Worm (Caenorhabditis elegans): Measurements from ENCODE around the gene Y40H4A.2.

The Y40H4A.2 gene

ce11 chrV:14620311-14620710 lies 35.1 kb upstream of the Y40H4A.2 start:
- TF ChIP-seq unc-62 (GFP tag; optimal IDR thresholded peaks at IDR 0.05 in 1 of 2) (peak in 1 of 2 experiments; percentile 22), unc-62 (tag; optimal IDR thresholded peaks at IDR 0.05) (no peak), fkh-10 (GFP tag; optimal IDR thresholded peaks at IDR 0.05) (peak; percentile 82), ceh-44 (GFP tag; IDR thresholded peaks at IDR 0.05) (no peak), aha-1 (tag) (peak; percentile 3), ces-1 (GFP tag; optimal IDR thresholded peaks at IDR 0.05) (peak; percentile 54), ceh-28 (tag; optimal IDR thresholded peaks at IDR 0.05) (no peak)

DNA sequence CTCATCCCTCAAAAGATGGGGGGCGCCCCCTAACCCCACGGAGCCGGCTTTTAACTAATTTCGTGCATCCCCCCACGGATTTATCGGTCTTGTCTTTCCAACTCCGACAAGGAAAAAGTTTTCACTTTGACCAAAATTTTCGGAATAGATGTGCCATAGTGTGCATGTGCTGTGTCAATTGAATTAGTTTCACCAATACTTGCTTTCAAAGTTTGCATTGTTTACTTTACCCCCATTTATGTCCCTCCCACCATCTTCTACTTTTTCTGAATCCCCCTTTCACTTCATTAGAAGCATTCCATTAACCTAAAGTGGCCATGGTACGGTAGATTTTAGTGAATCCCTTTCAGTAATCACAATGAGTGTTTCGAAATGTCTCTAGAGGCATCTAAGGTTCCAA lies 32.5 kb upstream of the Y40H4A.2 start:
- peak; percentile 25 for TF ChIP-seq aha-1 (tag)
- no peak for TF ChIP-seq ZK546.5 (tag; optimal IDR thresholded peaks at IDR 0.05)

DNA sequence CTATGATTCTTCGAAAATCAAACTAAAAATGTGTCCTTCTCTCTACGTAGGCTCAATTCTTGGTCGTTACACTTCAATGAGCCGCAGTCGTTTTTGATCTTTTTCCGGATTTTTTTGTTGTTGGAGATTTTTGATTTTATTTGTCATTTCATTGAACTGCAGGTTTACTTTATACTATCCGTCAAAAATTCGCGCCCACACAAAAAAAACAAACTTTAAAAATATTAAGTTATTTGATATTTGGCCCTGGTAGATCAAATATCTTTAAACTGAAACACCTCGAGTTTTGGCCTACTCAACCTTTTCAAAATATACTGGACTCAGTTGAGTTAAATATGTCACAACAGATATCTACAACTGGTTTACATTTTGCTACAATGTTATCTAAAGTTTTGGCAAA lies 30.4 kb upstream of the Y40H4A.2 start:
- TF ChIP-seq skn-1 (tag; optimal IDR thresholded peaks at IDR 0.05) (no peak), lin-1 (GFP tag; IDR thresholded peaks at IDR 0.05) (no peak), aly-2 (tag; optimal IDR thresholded peaks at IDR 0.05) (no peak), aha-1 (tag) (no peak), ama-1 (optimal IDR thresholded peaks at IDR 0.05) (no peak), T26A8.4 (GFP tag; IDR thresholded peaks at IDR 0.05) (no peak), hmg-1.1 (GFP tag; IDR thresholded peaks at IDR 0.05) (no peak), vab-7 (GFP tag; IDR thresholded peaks at IDR 0.05) (no peak), lin-15B (tag; optimal IDR thresholded peaks at IDR 0.05) (no peak), F10B5.3 (tag; optimal IDR thresholded peaks at IDR 0.05) (no peak), mes-2 (tag; optimal IDR thresholded peaks at IDR 0.05; ENCODE audit: poor library complexity, severe bottlenecking) (no peak), F37D6.2 (tag; optimal IDR thresholded peaks at IDR 0.05) (no peak), unc-39 (tag; optimal IDR thresholded peaks at IDR 0.05) (no peak), zip-2 (tag; optimal IDR thresholded peaks at IDR 0.05) (no peak), nhr-77 (tag; optimal IDR thresholded peaks at IDR 0.05) (no peak), Y75B8A.6 (GFP tag; IDR thresholded peaks at IDR 0.05) (no peak), php-3 (GFP tag; IDR thresholded peaks at IDR 0.05) (no peak)

DNA sequence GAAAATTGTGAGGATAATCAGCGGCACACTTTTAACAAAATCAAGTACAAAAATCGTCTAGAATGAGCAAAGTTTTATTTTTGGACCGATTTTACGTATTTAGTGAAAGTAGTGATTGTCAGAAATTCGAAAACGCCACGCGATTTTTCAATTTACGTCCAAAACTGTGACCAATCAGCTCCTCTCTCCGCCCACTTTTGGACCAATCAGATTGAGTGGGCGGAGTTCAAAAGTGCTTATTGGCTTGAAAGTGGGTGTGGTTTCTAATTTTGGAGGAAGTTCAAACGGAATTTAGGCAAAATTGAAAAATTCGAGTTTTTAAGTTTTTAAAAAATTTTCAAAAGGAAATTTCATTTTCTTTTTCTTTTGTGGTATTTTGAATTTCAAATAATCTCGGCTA lies 29.2 kb upstream of the Y40H4A.2 start:
- TF ChIP-seq ceh-44 (GFP tag; IDR thresholded peaks at IDR 0.05) (no peak), spr-1 (tag; optimal IDR thresholded peaks at IDR 0.05) (no peak), daf-19 (GFP tag; conservative IDR thresholded peaks at IDR 0.05) (no peak), nhr-42 (GFP tag; IDR thresholded peaks at IDR 0.05) (no peak), madf-5 (GFP tag; IDR thresholded peaks at IDR 0.05) (no peak), unc-130 (GFP tag; optimal IDR thresholded peaks at IDR 0.05) (no peak), lsy-2 (tag; optimal IDR thresholded peaks at IDR 0.05) (no peak), F37D6.2 (tag; optimal IDR thresholded peaks at IDR 0.05) (no peak), rbr-2 (tag; optimal IDR thresholded peaks at IDR 0.05) (no peak), lin-15B (tag; optimal IDR thresholded peaks at IDR 0.05) (no peak), saeg-2 (GFP tag; IDR thresholded peaks at IDR 0.05) (no peak), ZK546.5 (tag; optimal IDR thresholded peaks at IDR 0.05) (no peak), snpc-4 (tag; optimal IDR thresholded peaks at IDR 0.05) (no peak), hif-1 (tag; optimal IDR thresholded peaks at IDR 0.05) (no peak)

- TF ChIP-seq dve-1 (tag; optimal IDR thresholded peaks at IDR 0.05; ENCODE audit: insufficient read depth): peak; percentile 30
- peak; percentile 84 for TF ChIP-seq nhr-6 (tag; optimal IDR thresholded peaks at IDR 0.05)
- no peak for TF ChIP-seq pha-4 (GFP tag; IDR thresholded peaks at IDR 0.05)
- no peak for TF ChIP-seq pha-4 (tag; optimal IDR thresholded peaks at IDR 0.05)
- TF ChIP-seq lin-13 (GFP tag; optimal IDR thresholded peaks at IDR 0.05): no peak
- no peak for TF ChIP-seq hlh-11 (tag; optimal IDR thresholded peaks at IDR 0.05)
- no peak for TF ChIP-seq sdz-12 (GFP tag; optimal IDR thresholded peaks at IDR 0.05)
- TF ChIP-seq unc-39 (tag; optimal IDR thresholded peaks at IDR 0.05): no peak
- no peak for TF ChIP-seq nhr-76 (tag; optimal IDR thresholded peaks at IDR 0.05)
- TF ChIP-seq mxl-2 (GFP tag; conservative IDR thresholded peaks at IDR 0.05): no peak
- TF ChIP-seq T26A8.4 (GFP tag; IDR thresholded peaks at IDR 0.05): no peak
- peak; percentile 43 for TF ChIP-seq hlh-30 (tag; optimal IDR thresholded peaks at IDR 0.05; ENCODE audit: insufficient read depth)
- no peak for TF ChIP-seq nhr-77 (tag; optimal IDR thresholded peaks at IDR 0.05)
- TF ChIP-seq mes-2 (tag; optimal IDR thresholded peaks at IDR 0.05; ENCODE audit: poor library complexity, severe bottlenecking): peak; percentile 69
- no peak for TF ChIP-seq ceh-62 (tag; optimal IDR thresholded peaks at IDR 0.05)
- no peak for TF ChIP-seq php-3 (GFP tag; IDR thresholded peaks at IDR 0.05)
- TF ChIP-seq Y5F2A.4 (GFP tag; optimal IDR thresholded peaks at IDR 0.05): no peak
- TF ChIP-seq mdl-1 (tag; optimal IDR thresholded peaks at IDR 0.05): no peak
Measured at ce11 chrV:14612168-14612567, 26.9 kb upstream of the Y40H4A.2 start, which contains the start of the genes R11H6.5 and ccnk-1. R11H6.5 (minus strand) TSS chrV:14612222. ccnk-1 (plus strand) TSS chrV:14612548.
